Worm (Caenorhabditis elegans) whole organism, L3 larva: Measurements from ENCODE around the gene znf-622.

Experiments
- R02D3.7 ChIP-seq: fragments of 150-350 bp; optimal IDR thresholded peaks from 2 replicates; lab custom pipeline; 2014; ENCODE audit warnings: missing biosample characterization, missing genetic modification characterization
- aly-2 ChIP-seq: fragments of 150-350 bp; optimal IDR thresholded peaks from 2 replicates; lab custom pipeline; 2014; ENCODE audit warnings: missing biosample characterization, missing genetic modification characterization
- ama-1 ChIP-seq: fragments of 150-350 bp; optimal IDR thresholded peaks from 2 replicates; lab custom pipeline; 2018
- ceh-82 ChIP-seq: fragments of 150-350 bp; optimal IDR thresholded peaks from 2 replicates; lab custom pipeline; 2014; ENCODE audit warnings: missing biosample characterization, missing genetic modification characterization
- ceh-9 ChIP-seq: sonication (generic microtip); optimal IDR thresholded peaks from 2 replicates; lab custom pipeline; 2018; ENCODE audit warnings: missing biosample characterization, missing genetic modification characterization
- egl-27 ChIP-seq: sonication (generic microtip); optimal IDR thresholded peaks from 4 replicates; lab custom pipeline; 2017; ENCODE audit warnings: missing biosample characterization, missing genetic modification reagents, missing genetic modification characterization
- egl-5 ChIP-seq: fragments of 150-350 bp; optimal IDR thresholded peaks from 2 replicates; lab custom pipeline; 2017; ENCODE audit warnings: missing biosample characterization, missing genetic modification reagents, missing genetic modification characterization, inconsistent platforms
- elt-2 ChIP-seq: sonication (generic microtip); optimal IDR thresholded peaks from 2 replicates; lab custom pipeline; 2016; ENCODE audit warnings: missing genetic modification reagents, mild to moderate bottlenecking, missing genetic modification characterization, missing compliant biosample characterization
- eor-1 ChIP-seq, 2 experiments: fragments of 150-350 bp; optimal IDR thresholded peaks; 2 replicates each; lab custom pipeline; 2014 to 2018; ENCODE audit warnings: missing biosample characterization in 2 of 2, missing genetic modification characterization in 2 of 2
- fkh-10 ChIP-seq: sonication (generic microtip); optimal IDR thresholded peaks from 2 replicates; lab custom pipeline; 2017; ENCODE audit warnings: missing biosample characterization, missing genetic modification reagents, missing genetic modification characterization
- fkh-2 ChIP-seq: fragments of 150-350 bp; optimal IDR thresholded peaks from 2 replicates; lab custom pipeline; 2014; ENCODE audit warnings: missing biosample characterization, missing genetic modification reagents, missing genetic modification characterization
- hmg-11 ChIP-seq: sonication (generic microtip); optimal IDR thresholded peaks from 2 replicates; lab custom pipeline; 2016; ENCODE audit warnings: missing genetic modification characterization, missing compliant biosample characterization
- lin-39 ChIP-seq: fragments of 150-350 bp; optimal IDR thresholded peaks from 2 replicates; lab custom pipeline; 2018; ENCODE audit warnings: missing biosample characterization, missing genetic modification reagents, missing genetic modification characterization
- lsy-12 ChIP-seq: sonication (generic microtip); optimal IDR thresholded peaks from 2 replicates; lab custom pipeline; 2016; ENCODE audit warnings: mild to moderate bottlenecking, missing genetic modification characterization, missing compliant biosample characterization
- mml-1 ChIP-seq: fragments of 150-350 bp; sonication (generic microtip); optimal IDR thresholded peaks from 3 replicates; lab custom pipeline; 2014; ENCODE audit warnings: missing biosample characterization, missing genetic modification characterization
- nfya-1 ChIP-seq: sonication (generic microtip); optimal IDR thresholded peaks from 2 replicates; lab custom pipeline; 2017; ENCODE audit warnings: missing genetic modification characterization, mild to moderate bottlenecking, missing compliant biosample characterization, antibody characterized with exemption, moderate library complexity; ENCODE audit not compliant: insufficient read depth
- nhr-11 ChIP-seq: fragments of 150-350 bp; optimal IDR thresholded peaks from 2 replicates; lab custom pipeline; 2014; ENCODE audit warnings: missing biosample characterization, missing genetic modification characterization
- nhr-25 ChIP-seq: sonication (generic microtip); optimal IDR thresholded peaks from 2 replicates; lab custom pipeline; 2017; ENCODE audit warnings: missing biosample characterization, missing genetic modification characterization
- nhr-28 ChIP-seq: fragments of 150-350 bp; optimal IDR thresholded peaks from 2 replicates; lab custom pipeline; 2014; ENCODE audit warnings: missing biosample characterization, missing genetic modification characterization
- nhr-43 ChIP-seq: sonication (generic microtip); optimal IDR thresholded peaks from 2 replicates; lab custom pipeline; 2016; ENCODE audit warnings: mild to moderate bottlenecking, missing genetic modification characterization, missing compliant biosample characterization; ENCODE audit not compliant: poor library complexity, severe bottlenecking
- nhr-76 ChIP-seq: fragments of 150-350 bp; sonication (generic microtip); optimal IDR thresholded peaks from 5 replicates; lab custom pipeline; 2014; ENCODE audit warnings: missing biosample characterization, missing genetic modification characterization
- nhr-77 ChIP-seq: fragments of 150-350 bp; optimal IDR thresholded peaks from 2 replicates; lab custom pipeline; 2014; ENCODE audit warnings: missing biosample characterization, missing genetic modification characterization
- pha-4 ChIP-seq: fragments of 150-350 bp; optimal IDR thresholded peaks from 2 replicates; lab custom pipeline; 2014; ENCODE audit warnings: missing biosample characterization, missing genetic modification reagents, missing genetic modification characterization
- pqm-1 ChIP-seq: fragments of 150-350 bp; optimal IDR thresholded peaks from 2 replicates; lab custom pipeline; 2017; ENCODE audit warnings: missing biosample characterization, missing genetic modification characterization, inconsistent platforms
- skn-1 ChIP-seq: fragments of 150-350 bp; optimal IDR thresholded peaks from 2 replicates; lab custom pipeline; 2014; ENCODE audit warnings: missing biosample characterization, missing genetic modification characterization
- snpc-4 ChIP-seq: fragments of 150-350 bp; optimal IDR thresholded peaks from 2 replicates; lab custom pipeline; 2014; ENCODE audit warnings: missing biosample characterization, missing genetic modification characterization
- tbx-2 ChIP-seq: sonication (generic microtip); optimal IDR thresholded peaks from 2 replicates; lab custom pipeline; 2016; ENCODE audit warnings: mild to moderate bottlenecking, missing genetic modification characterization, missing compliant biosample characterization
- zag-1 ChIP-seq: fragments of 150-350 bp; optimal IDR thresholded peaks from 2 replicates; lab custom pipeline; 2014; ENCODE audit warnings: missing biosample characterization, missing genetic modification characterization
- ztf-4 ChIP-seq: fragments of 150-350 bp; optimal IDR thresholded peaks from 2 replicates; lab custom pipeline; 2014; ENCODE audit warnings: missing biosample characterization, missing genetic modification characterization

znf-622 gene

DNA sequence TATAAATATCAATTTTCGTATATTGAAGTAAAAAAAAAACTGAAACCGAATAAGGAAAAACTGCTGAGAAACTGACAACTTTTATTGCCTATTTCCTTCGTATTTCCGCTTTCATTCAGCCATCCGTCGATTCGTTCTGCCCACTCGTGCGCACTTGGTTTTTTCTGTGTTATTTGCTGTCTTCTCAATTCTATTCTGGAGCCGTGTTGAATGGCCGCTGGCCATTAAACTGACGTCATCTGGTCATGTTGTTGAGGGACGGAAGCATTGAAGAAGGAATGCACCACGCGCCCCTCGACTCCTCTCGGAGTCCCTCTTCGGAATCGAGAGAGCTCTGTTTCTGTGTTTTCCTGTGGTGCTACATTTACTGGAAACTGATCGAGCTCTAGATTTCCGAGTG, 32.9 kb upstream of the znf-622 start:
- TF ChIP-seq ama-1 (peak; percentile 2), egl-5 (tag; lab: Kevin White, UChicago) (peak; percentile 32), hmg-11 (tag; lab: Kevin White, UChicago) (peak; percentile 18), ceh-82 (tag; lab: Kevin White, UChicago) (no peak), lin-39 (tag; lab: Kevin White, UChicago) (peak; percentile 67), tbx-2 (tag; lab: Kevin White, UChicago) (peak; percentile 49), lsy-12 (tag; lab: Kevin White, UChicago) (no peak), nfya-1 (tag; lab: Kevin White, UChicago) (peak; percentile 75), egl-27 (no peak)

DNA sequence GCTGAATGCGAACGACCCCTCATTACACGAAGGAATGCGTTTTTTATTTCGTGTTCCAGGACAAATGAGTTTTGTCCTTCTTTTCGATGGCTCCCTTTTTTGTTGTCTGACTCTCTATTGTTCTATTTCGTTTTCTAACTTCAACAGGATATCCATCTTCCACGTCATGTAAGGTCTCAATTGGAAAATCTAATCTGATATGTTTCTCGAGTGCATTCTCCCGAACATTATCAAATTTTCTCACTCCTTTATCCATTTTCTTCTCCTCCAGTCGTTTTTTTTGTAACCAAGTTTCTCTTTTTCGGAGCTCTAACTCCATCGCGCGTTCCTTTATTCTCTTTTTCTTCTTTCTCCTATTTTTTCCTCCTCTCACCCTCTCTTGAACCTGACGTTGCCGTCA, 31.0 kb upstream of the znf-622 start:
- TF ChIP-seq pqm-1 (tag; lab: Kevin White, UChicago) (no peak), fkh-10 (GFP tag; lab: Kevin White, UChicago) (peak; percentile 92)

DNA sequence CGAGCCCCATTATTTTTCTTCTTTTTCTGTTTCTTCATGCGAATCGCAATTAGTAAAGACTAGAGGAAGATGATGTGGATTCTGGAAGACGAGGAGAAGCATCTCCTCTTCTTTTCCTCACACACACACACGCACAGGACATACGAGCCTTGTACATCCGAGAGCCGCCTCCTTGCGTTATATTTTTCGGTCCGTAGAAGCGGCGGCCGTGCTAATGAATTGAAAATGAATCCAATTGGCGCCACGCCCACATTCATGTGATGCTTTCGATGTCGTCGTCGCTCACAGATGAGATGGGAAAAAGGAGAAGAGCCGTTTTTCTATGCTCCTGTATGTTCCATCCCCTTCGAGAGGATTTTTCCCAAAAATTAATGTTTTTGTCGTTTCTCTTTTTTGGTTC, 30.0 kb upstream of the znf-622 start:
- TF ChIP-seq egl-27 (no peak), nfya-1 (tag; lab: Kevin White, UChicago) (peak; percentile 31), ama-1 (peak; percentile 14)
- TF ChIP-seq, all 47 proteins: peak for 2

DNA sequence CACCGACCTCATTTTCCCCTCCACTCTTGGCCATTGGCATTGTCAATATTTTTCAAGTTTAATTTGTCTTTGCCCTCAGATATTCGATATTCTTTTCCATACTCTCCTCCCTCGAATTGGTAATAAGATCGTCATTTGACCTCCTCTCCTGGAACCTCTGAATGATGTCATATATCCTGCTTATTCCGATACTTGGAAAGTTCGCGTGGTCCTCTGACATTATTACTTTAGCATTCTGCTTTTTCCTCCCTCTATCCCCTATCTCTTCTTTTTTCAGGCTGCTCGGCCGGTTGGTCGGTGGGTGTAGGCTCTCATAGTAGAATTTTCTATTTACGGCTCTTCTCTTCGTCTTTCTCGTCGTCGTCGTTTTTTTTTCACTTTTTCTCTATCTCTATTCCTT, 29.0 kb upstream of the znf-622 start:
- TF ChIP-seq egl-5 (tag; lab: Kevin White, UChicago) (no peak), elt-2 (tag; lab: Kevin White, UChicago) (no peak), pqm-1 (tag; lab: Kevin White, UChicago) (no peak), ceh-82 (tag; lab: Kevin White, UChicago) (no peak), nhr-76 (tag; lab: Kevin White, UChicago) (no peak), tbx-2 (tag; lab: Kevin White, UChicago) (peak; percentile 34), nfya-1 (tag; lab: Kevin White, UChicago) (peak; percentile 20), skn-1 (tag; lab: Kevin White, UChicago) (no peak), fkh-10 (GFP tag; lab: Kevin White, UChicago) (peak; percentile 36), lin-39 (tag; lab: Kevin White, UChicago) (no peak), ztf-4 (tag; lab: Kevin White, UChicago) (no peak), nhr-28 (tag; lab: Kevin White, UChicago) (no peak), hmg-11 (tag; lab: Kevin White, UChicago) (no peak)

DNA sequence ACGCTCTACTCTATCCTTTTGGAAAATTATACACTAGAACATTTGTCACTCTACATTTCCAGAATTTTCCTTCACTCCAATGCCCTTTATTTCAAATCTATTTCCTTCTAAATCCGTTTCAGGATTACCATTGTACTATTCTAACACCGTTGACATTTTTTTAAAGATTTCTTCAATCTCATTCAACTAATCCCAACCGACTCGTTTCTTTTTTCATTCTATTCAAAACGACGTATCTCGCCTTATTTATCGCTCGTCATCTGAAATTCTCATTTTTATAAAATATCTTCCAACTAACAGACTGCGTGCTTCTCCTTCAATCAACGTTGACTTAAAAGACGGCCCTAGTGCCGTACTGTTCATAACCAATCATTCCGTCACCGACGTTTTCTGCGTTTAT, 28.4 kb upstream of the znf-622 start, which contains the start of gene akap-1:
akap-1 (plus strand) TSS at position 301 of the 400 bp plus-strand sequence.
- TF ChIP-seq skn-1 (tag; lab: Kevin White, UChicago) (no peak), nhr-11 (no peak), nhr-43 (tag; lab: Kevin White, UChicago) (no peak), nhr-77 (tag; lab: Kevin White, UChicago) (no peak), ztf-4 (tag; lab: Kevin White, UChicago) (no peak), eor-1 (tag; optimal IDR thresholded peaks at IDR 0.05; lab: Kevin White, UChicago) (no peak), lin-39 (tag; lab: Kevin White, UChicago) (no peak), aly-2 (no peak), R02D3.7 (tag; lab: Kevin White, UChicago) (no peak), nhr-25 (tag; lab: Kevin White, UChicago) (no peak), fkh-2 (tag; lab: Kevin White, UChicago) (no peak), snpc-4 (tag; lab: Kevin White, UChicago) (no peak), pqm-1 (tag; lab: Kevin White, UChicago) (no peak), mml-1 (no peak), ceh-9 (tag; lab: Kevin White, UChicago) (no peak), tbx-2 (tag; lab: Kevin White, UChicago) (no peak), zag-1 (tag; lab: Kevin White, UChicago) (no peak), fkh-10 (GFP tag; lab: Kevin White, UChicago) (no peak)

DNA sequence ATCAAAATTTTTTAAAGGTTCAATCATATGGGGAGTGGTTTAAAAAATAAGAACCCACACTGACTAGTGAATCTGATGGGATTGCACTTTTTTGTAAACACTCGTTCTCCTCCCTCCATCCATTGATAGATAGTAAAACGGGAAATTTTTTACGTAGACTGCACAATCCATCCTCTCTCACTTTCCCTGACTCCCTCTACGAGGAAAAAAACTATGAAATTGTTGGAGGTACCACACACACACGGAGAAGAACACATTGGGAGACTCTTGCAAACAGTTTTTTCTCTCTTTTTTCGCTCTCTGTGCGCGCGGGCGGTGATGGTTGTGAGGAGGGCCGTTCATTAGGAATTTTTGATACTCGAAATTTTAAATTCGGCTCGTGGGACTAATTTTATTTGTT, 26.1 kb upstream of the znf-622 start:
- TF ChIP-seq fkh-10 (GFP tag; lab: Kevin White, UChicago): no peak
- no peak for TF ChIP-seq nhr-11
- TF ChIP-seq pha-4 (tag; lab: Kevin White, UChicago): peak; percentile 19
- TF ChIP-seq egl-27: no peak
